Fruit fly (Drosophila melanogaster) whole organism, embryonic: ENCODE results near the gene Taf8.

Source experiments
- B-H2 ChIP-seq: fragments of 200-800 bp; sonication (Bioruptor generic); optimal IDR thresholded peaks from 2 replicates; lab custom pipeline; 2018; ENCODE audit warnings: missing biosample characterization, mild to moderate bottlenecking, missing genetic modification characterization
- CG10209 ChIP-seq: fragments of 200-800 bp; sonication (Bioruptor generic); optimal IDR thresholded peaks from 3 replicates; lab custom pipeline; 2017; ENCODE audit warnings: missing biosample characterization, mild to moderate bottlenecking, missing genetic modification characterization, missing genetic modification reagents
- CG1024 ChIP-seq: fragments of 200-800 bp; sonication (Bioruptor generic); IDR thresholded peaks from 2 replicates; pipeline ENCODE4 v1.3.6; 2022; ENCODE audit warnings: missing biosample characterization, missing genetic modification characterization
- CG12659 ChIP-seq: fragments of 200-800 bp; sonication (Bioruptor generic); optimal IDR thresholded peaks from 3 replicates; lab custom pipeline; 2017; ENCODE audit warnings: mild to moderate bottlenecking, missing biosample characterization, missing genetic modification reagents, missing genetic modification characterization
- CG13287 ChIP-seq: fragments of 200-800 bp; sonication (Bioruptor generic); IDR thresholded peaks from 2 replicates; pipeline ENCODE4 v1.3.6; 2022; ENCODE audit warnings: missing biosample characterization, missing genetic modification characterization; ENCODE audit not compliant: partially characterized antibody
- CG13296 ChIP-seq: fragments of 200-800 bp; sonication (Bioruptor generic); optimal IDR thresholded peaks from 3 replicates; lab custom pipeline; 2018; ENCODE audit warnings: missing biosample characterization, mild to moderate bottlenecking, missing genetic modification characterization
- CG13424 ChIP-seq: fragments of 200-800 bp; sonication (Bioruptor generic); optimal IDR thresholded peaks from 2 replicates; lab custom pipeline; 2019; ENCODE audit warnings: missing biosample characterization, mild to moderate bottlenecking, missing genetic modification characterization, moderate library complexity
- CG1603 ChIP-seq: fragments of 200-800 bp; sonication (Bioruptor generic); optimal IDR thresholded peaks from 2 replicates; lab custom pipeline; 2019; ENCODE audit warnings: missing biosample characterization, mild to moderate bottlenecking, missing genetic modification characterization, moderate library complexity
- CG1792 ChIP-seq: fragments of 200-800 bp; sonication (Bioruptor generic); optimal IDR thresholded peaks from 2 replicates; lab custom pipeline; 2016; ENCODE audit warnings: missing biosample characterization, missing genetic modification characterization
- CG18599 ChIP-seq: fragments of 200-800 bp; sonication (Bioruptor generic); optimal IDR thresholded peaks from 3 replicates; lab custom pipeline; 2017; ENCODE audit warnings: missing biosample characterization, missing genetic modification characterization, mild to moderate bottlenecking, moderate library complexity, missing genetic modification reagents
- CG2129 ChIP-seq: fragments of 200-800 bp; sonication (Bioruptor generic); IDR thresholded peaks from 2 replicates; pipeline ENCODE4 v1.3.6; 2022; ENCODE audit warnings: missing biosample characterization, missing genetic modification characterization; ENCODE audit not compliant: partially characterized antibody
- CG30403 ChIP-seq: fragments of 200-800 bp; sonication (Bioruptor generic); optimal IDR thresholded peaks from 3 replicates; lab custom pipeline; 2016; ENCODE audit warnings: missing biosample characterization, missing genetic modification characterization
- CG32772 ChIP-seq: fragments of 200-800 bp; sonication (Bioruptor generic); IDR thresholded peaks from 2 replicates; pipeline ENCODE4 v1.3.6; 2022; ENCODE audit warnings: missing biosample characterization, missing genetic modification characterization
- CG3281 ChIP-seq: fragments of 200-800 bp; sonication (Bioruptor generic); optimal IDR thresholded peaks from 3 replicates; lab custom pipeline; 2017; ENCODE audit warnings: missing biosample characterization, mild to moderate bottlenecking, missing genetic modification characterization
- CG3726 ChIP-seq: fragments of 200-800 bp; sonication (Bioruptor generic); IDR thresholded peaks from 3 replicates; pipeline ENCODE4, ENCODE4 v1.3.6; 2022; ENCODE audit warnings: missing biosample characterization, missing genetic modification characterization
- CG6175 ChIP-seq: fragments of 200-800 bp; sonication (Bioruptor generic); IDR thresholded peaks from 3 replicates; pipeline ENCODE4 v1.3.6; 2022; ENCODE audit warnings: missing biosample characterization, missing genetic modification characterization
- CG6854 ChIP-seq: fragments of 200-800 bp; sonication (Bioruptor generic); optimal IDR thresholded peaks from 3 replicates; lab custom pipeline; 2017; ENCODE audit warnings: missing biosample characterization, mild to moderate bottlenecking, missing genetic modification characterization
- CG7963 ChIP-seq: fragments of 200-800 bp; sonication (Bioruptor generic); IDR thresholded peaks from 3 replicates; pipeline ENCODE4 v1.3.6; 2022; ENCODE audit warnings: missing biosample characterization, missing genetic modification characterization; ENCODE audit not compliant: partially characterized antibody
- CG8290 ChIP-seq, 3 experiments: fragments of 200-800 bp; sonication (Bioruptor generic); optimal IDR thresholded peaks; 2 replicates each; lab custom pipeline; 2016 to 2019; ENCODE audit warnings: missing biosample characterization in 3 of 3, missing genetic modification characterization in 3 of 3, mild to moderate bottlenecking in 2 of 3, moderate library complexity in 1 of 3
- CG8478 ChIP-seq: fragments of >200 bp; optimal IDR thresholded peaks from 2 replicates; lab custom pipeline; 2018
- CG9215 ChIP-seq: fragments of 200-800 bp; sonication (Bioruptor generic); IDR thresholded peaks from 2 replicates; pipeline ENCODE4 v1.3.6; 2022; ENCODE audit warnings: missing biosample characterization, missing genetic modification characterization
- CG9437 ChIP-seq: fragments of 200-800 bp; sonication (Bioruptor generic); optimal IDR thresholded peaks from 2 replicates; lab custom pipeline; 2018; ENCODE audit warnings: missing biosample characterization, mild to moderate bottlenecking, missing genetic modification characterization
- CoRest ChIP-seq: fragments of 200-800 bp; sonication (Bioruptor generic); optimal IDR thresholded peaks from 3 replicates; lab custom pipeline; 2018; ENCODE audit warnings: missing biosample characterization, mild to moderate bottlenecking, missing genetic modification characterization, moderate library complexity
- D19B ChIP-seq: fragments of 200-800 bp; sonication (Bioruptor generic); optimal IDR thresholded peaks from 2 replicates; lab custom pipeline; 2017; ENCODE audit warnings: missing biosample characterization, mild to moderate bottlenecking, missing genetic modification characterization
- Dbx ChIP-seq: fragments of 200-800 bp; sonication (Bioruptor generic); IDR thresholded peaks from 3 replicates; pipeline ENCODE4 v1.3.6; 2022; ENCODE audit warnings: missing biosample characterization, missing genetic modification characterization
- Fer1 ChIP-seq: fragments of 200-800 bp; sonication (Bioruptor generic); optimal IDR thresholded peaks from 2 replicates; lab custom pipeline; 2017; ENCODE audit warnings: missing biosample characterization, mild to moderate bottlenecking, missing genetic modification characterization
- Hand ChIP-seq: fragments of 200-800 bp; sonication (Bioruptor generic); optimal IDR thresholded peaks from 2 replicates; lab custom pipeline; 2017; ENCODE audit warnings: mild to moderate bottlenecking, missing biosample characterization, missing genetic modification reagents, missing genetic modification characterization
- HmgZ ChIP-seq: fragments of 200-800 bp; sonication (Bioruptor generic); optimal IDR thresholded peaks from 2 replicates; lab custom pipeline; 2018; ENCODE audit warnings: missing biosample characterization, mild to moderate bottlenecking, missing genetic modification characterization
- Hr51 ChIP-seq, 2 experiments: fragments of 200-800 bp; sonication (Bioruptor generic); optimal IDR thresholded peaks; 2 replicates in 1 of 2; 3 replicates in 1 of 2; lab custom pipeline; 2016 to 2018; ENCODE audit warnings: missing biosample characterization in 2 of 2, missing genetic modification characterization in 2 of 2, mild to moderate bottlenecking in 1 of 2, moderate library complexity in 1 of 2
- MBD-R2 ChIP-seq: fragments of 200-800 bp; sonication (Bioruptor generic); IDR thresholded peaks from 2 replicates; pipeline ENCODE4 v1.3.6; 2022; ENCODE audit warnings: missing biosample characterization, missing genetic modification characterization
- Meics ChIP-seq: fragments of 200-800 bp; sonication (Bioruptor generic); optimal IDR thresholded peaks from 2 replicates; lab custom pipeline; 2017; ENCODE audit warnings: missing biosample characterization, mild to moderate bottlenecking, missing genetic modification characterization
- NfI ChIP-seq: fragments of 200-800 bp; sonication (Bioruptor generic); optimal IDR thresholded peaks from 3 replicates; lab custom pipeline; 2018; ENCODE audit warnings: missing biosample characterization, mild to moderate bottlenecking, missing genetic modification characterization, moderate library complexity
- Sox102F ChIP-seq: fragments of 200-800 bp; sonication (Bioruptor generic); optimal IDR thresholded peaks from 2 replicates; lab custom pipeline; 2018; ENCODE audit warnings: missing biosample characterization, mild to moderate bottlenecking, missing genetic modification characterization, moderate library complexity
- caup ChIP-seq: fragments of 200-800 bp; sonication (Bioruptor generic); optimal IDR thresholded peaks from 3 replicates; lab custom pipeline; 2017; ENCODE audit warnings: missing biosample characterization, mild to moderate bottlenecking, missing genetic modification characterization, moderate library complexity; ENCODE audit not compliant: severe bottlenecking
- eve ChIP-seq, 2 experiments: fragments of >200 bp; optimal IDR thresholded peaks; 2 replicates each; lab custom pipeline; 2017; ENCODE audit warnings: missing biosample characterization in 2 of 2, missing genetic modification characterization in 2 of 2
- gem ChIP-seq: fragments of 200-800 bp; sonication (Bioruptor generic); optimal IDR thresholded peaks from 2 replicates; lab custom pipeline; 2019; ENCODE audit warnings: missing biosample characterization, mild to moderate bottlenecking, missing genetic modification characterization, moderate library complexity
- ind ChIP-seq: fragments of 200-800 bp; sonication (Bioruptor generic); optimal IDR thresholded peaks from 3 replicates; lab custom pipeline; 2016; ENCODE audit warnings: missing biosample characterization, missing genetic modification characterization
- kah ChIP-seq: fragments of 200-800 bp; sonication (Bioruptor generic); optimal IDR thresholded peaks from 2 replicates; lab custom pipeline; 2018; ENCODE audit warnings: missing biosample characterization, mild to moderate bottlenecking, missing genetic modification characterization
- kay ChIP-seq: fragments of 200-800 bp; sonication (Bioruptor generic); optimal IDR thresholded peaks from 2 replicates; lab custom pipeline; 2016; ENCODE audit warnings: missing biosample characterization, missing genetic modification characterization
- nmo ChIP-seq: fragments of 200-800 bp; sonication (Bioruptor generic); optimal IDR thresholded peaks from 2 replicates; lab custom pipeline; 2018; ENCODE audit warnings: missing biosample characterization, mild to moderate bottlenecking, missing genetic modification characterization, moderate library complexity
- pho ChIP-seq: fragments of 200-800 bp; sonication (Bioruptor generic); optimal IDR thresholded peaks from 2 replicates; lab custom pipeline; 2016; ENCODE audit warnings: missing biosample characterization, missing genetic modification characterization
- rib ChIP-seq: fragments of 200-800 bp; sonication (Bioruptor generic); IDR thresholded peaks from 2 replicates; pipeline ENCODE4 v1.3.6; 2022; ENCODE audit warnings: missing biosample characterization, missing genetic modification characterization
- salm ChIP-seq: fragments of 200-800 bp; sonication (Bioruptor generic); optimal IDR thresholded peaks from 2 replicates; lab custom pipeline; 2018; ENCODE audit warnings: missing biosample characterization, mild to moderate bottlenecking, missing genetic modification characterization
- scrt ChIP-seq: fragments of 200-800 bp; sonication (Bioruptor generic); optimal IDR thresholded peaks from 2 replicates; lab custom pipeline; 2018; ENCODE audit warnings: missing biosample characterization, mild to moderate bottlenecking, missing genetic modification characterization, moderate library complexity
- sima ChIP-seq: fragments of 200-800 bp; sonication (Bioruptor generic); optimal IDR thresholded peaks from 2 replicates; lab custom pipeline; 2016; ENCODE audit warnings: missing biosample characterization, missing genetic modification characterization
- stc ChIP-seq: fragments of 200-800 bp; sonication (Bioruptor generic); IDR thresholded peaks from 2 replicates; pipeline ENCODE4 v1.3.6; 2022; ENCODE audit warnings: missing biosample characterization, missing genetic modification characterization
- tio ChIP-seq: fragments of 200-800 bp; sonication (Bioruptor generic); optimal IDR thresholded peaks from 2 replicates; lab custom pipeline; 2017; ENCODE audit warnings: missing biosample characterization, missing genetic modification characterization, inconsistent platforms
- tll ChIP-seq, 2 experiments: fragments of 200-800 bp in 1 of 2; fragments of >200 bp in 1 of 2; sonication (Bioruptor generic) in 1 of 2; optimal IDR thresholded peaks; 2 replicates each; lab custom pipeline; 2017 to 2019; ENCODE audit warnings: missing biosample characterization in 2 of 2, missing genetic modification characterization in 2 of 2, mild to moderate bottlenecking in 1 of 2, moderate library complexity in 1 of 2
- toy ChIP-seq: fragments of 200-800 bp; sonication (Bioruptor generic); IDR thresholded peaks from 2 replicates; pipeline ENCODE4 v1.3.6; 2022; ENCODE audit warnings: missing biosample characterization, missing genetic modification characterization
- zfh2 ChIP-seq: fragments of 200-800 bp; sonication (Bioruptor generic); optimal IDR thresholded peaks from 2 replicates; lab custom pipeline; 2016; ENCODE audit warnings: missing biosample characterization, missing genetic modification characterization

Gene Taf8

DNA sequence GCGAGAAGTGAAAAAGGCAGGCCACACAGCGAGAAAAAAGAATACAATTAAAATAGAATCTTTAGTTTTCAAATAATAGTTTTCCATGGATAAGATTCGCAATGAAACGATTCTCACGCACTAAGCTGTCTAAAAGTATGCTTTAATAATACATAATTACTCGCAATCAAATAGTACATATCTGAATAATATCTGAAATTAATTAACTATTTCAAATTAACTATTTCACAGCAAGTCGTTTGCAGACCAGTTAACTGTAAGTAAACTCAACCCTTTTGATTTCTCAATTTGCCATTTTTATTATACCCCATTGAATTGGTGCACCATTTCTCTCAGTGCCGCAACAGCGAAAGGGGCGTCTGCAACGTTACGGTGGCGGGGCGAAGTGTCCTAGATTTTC lies 23.8 kb downstream of the Taf8 start (continued):
- no peak for TF ChIP-seq rib (GFP tag; lab: Robert Waterston, UW)
- TF ChIP-seq CG13287 (GFP tag; lab: Robert Waterston, UW): no peak
- no peak for TF ChIP-seq pho (GFP tag; lab: Kevin White, UChicago)
- TF ChIP-seq eve (GFP tag; optimal IDR thresholded peaks at IDR 0.05; lab: Kevin White, UChicago): peak in 1 of 2 experiments; percentile 16
- TF ChIP-seq zfh2 (GFP tag; lab: Kevin White, UChicago): peak; percentile 7
- peak; percentile 64 for TF ChIP-seq Meics
- TF ChIP-seq CG3281 (GFP tag; lab: Kevin White, UChicago): peak; percentile 58
- TF ChIP-seq Dbx (GFP tag; lab: Robert Waterston, UW): no peak
- TF ChIP-seq CG6175 (GFP tag; lab: Robert Waterston, UW): no peak
- no peak for TF ChIP-seq CG1792
- no peak for TF ChIP-seq CG2129 (GFP tag; lab: Robert Waterston, UW)
- peak; percentile 77 for TF ChIP-seq CG18599 (GFP tag; lab: Kevin White, UChicago)
- no peak for TF ChIP-seq CG3726
- no peak for TF ChIP-seq toy (GFP tag; lab: Robert Waterston, UW)
- TF ChIP-seq CG9437: peak; percentile 3
- TF ChIP-seq CG12659 (GFP tag; lab: Kevin White, UChicago): peak; percentile 25
- peak; percentile 8 for TF ChIP-seq D19B (GFP tag; lab: Kevin White, UChicago)
- no peak for TF ChIP-seq kah (GFP tag; lab: Kevin White, UChicago)
- TF ChIP-seq MBD-R2 (GFP tag; lab: Robert Waterston, UW): no peak
- TF ChIP-seq ind: peak; percentile 2
- TF ChIP-seq CG32772 (GFP tag; lab: Robert Waterston, UW): no peak
- no peak for TF ChIP-seq B-H2 (GFP tag; lab: Kevin White, UChicago)
- peak; percentile 60 for TF ChIP-seq Hand (GFP tag; lab: Kevin White, UChicago)
- no peak for TF ChIP-seq CG7963
- TF ChIP-seq Fer1 (GFP tag; lab: Kevin White, UChicago): peak; percentile 57
- no peak for TF ChIP-seq salm (tag; lab: Kevin White, UChicago)
- no peak for TF ChIP-seq CG1024
- peak; percentile 38 for TF ChIP-seq CG30403 (GFP tag; lab: Kevin White, UChicago)
- peak; percentile 21 for TF ChIP-seq Sox102F
- TF ChIP-seq CG8478: no peak
- TF ChIP-seq CoRest (tag; lab: Kevin White, UChicago): peak; percentile 39
- TF ChIP-seq HmgZ (tag; lab: Kevin White, UChicago): no peak
- peak; percentile 7 for TF ChIP-seq CG10209
- TF ChIP-seq NfI: peak; percentile 13
- TF ChIP-seq tll (GFP tag; optimal IDR thresholded peaks at IDR 0.05; lab: Kevin White, UChicago): no peak
- peak; percentile 31 for TF ChIP-seq CG13424 (tag; lab: Kevin White, UChicago)
- TF ChIP-seq stc (GFP tag; lab: Robert Waterston, UW): no peak
- TF ChIP-seq Hr51 (GFP tag; optimal IDR thresholded peaks at IDR 0.05; lab: Kevin White, UChicago): peak in 1 of 2 experiments; percentile 42
- TF ChIP-seq scrt (GFP tag; lab: Kevin White, UChicago): no peak
- peak; percentile 35 for TF ChIP-seq caup (GFP tag; lab: Kevin White, UChicago)
- peak; percentile 35 for TF ChIP-seq tio (GFP tag; lab: Kevin White, UChicago)
- TF ChIP-seq CG8290 (GFP tag; optimal IDR thresholded peaks at IDR 0.05; lab: Kevin White, UChicago): no peak
- TF ChIP-seq CG8290 (tag; optimal IDR thresholded peaks at IDR 0.05; lab: Kevin White, UChicago): peak in 1 of 2 experiments; percentile 18
- TF ChIP-seq CG1603: no peak
- no peak for TF ChIP-seq sima (GFP tag; lab: Kevin White, UChicago)
- no peak for TF ChIP-seq CG9215 (GFP tag; lab: Robert Waterston, UW)
- peak; percentile 37 for TF ChIP-seq CG6854 (GFP tag; lab: Kevin White, UChicago)
- peak; percentile 58 for TF ChIP-seq gem (tag; lab: Kevin White, UChicago)
- TF ChIP-seq kay (GFP tag; lab: Kevin White, UChicago): no peak
- TF ChIP-seq nmo (GFP tag; lab: Kevin White, UChicago): peak; percentile 51
- peak; percentile 46 for TF ChIP-seq CG13296 (GFP tag; lab: Kevin White, UChicago)
